Fruit fly (Drosophila melanogaster) Kc167 (cell line): Measurements from ENCODE around the gene Gcna.

ENCODE experiments used
- Sin3A ChIP-seq: fragments of >200 bp; optimal IDR thresholded peaks from 2 replicates; lab custom pipeline; 2018; ENCODE audit warnings: missing external identifiers
- h ChIP-seq: fragments of >200 bp; optimal IDR thresholded peaks from 3 replicates; lab custom pipeline; 2018; ENCODE audit warnings: missing external identifiers
- insv ChIP-seq: fragments of >200 bp; optimal IDR thresholded peaks from 3 replicates; lab custom pipeline; 2018; ENCODE audit warnings: missing external identifiers
- psq ChIP-seq: fragments of >200 bp; optimal IDR thresholded peaks from 2 replicates; lab custom pipeline; 2017; ENCODE audit warnings: missing external identifiers
- ttk ChIP-seq: sonication (Bioruptor generic); optimal IDR thresholded peaks from 2 replicates; lab custom pipeline; 2017; ENCODE audit warnings: missing external identifiers

- TF ChIP-seq psq (lab: Kevin White, UChicago) (no peak), insv (lab: Kevin White, UChicago) (no peak), h (lab: Kevin White, UChicago) (no peak), ttk (lab: Kevin White, UChicago) (no peak), Sin3A (lab: Kevin White, UChicago) (no peak)
Observed at dm6 chrX:1854873-1855272, 10.8 kb downstream of the Gcna start.
